Worm (Caenorhabditis elegans): ENCODE data around the gene W08G11.1.

The W08G11.1 gene

DNA sequence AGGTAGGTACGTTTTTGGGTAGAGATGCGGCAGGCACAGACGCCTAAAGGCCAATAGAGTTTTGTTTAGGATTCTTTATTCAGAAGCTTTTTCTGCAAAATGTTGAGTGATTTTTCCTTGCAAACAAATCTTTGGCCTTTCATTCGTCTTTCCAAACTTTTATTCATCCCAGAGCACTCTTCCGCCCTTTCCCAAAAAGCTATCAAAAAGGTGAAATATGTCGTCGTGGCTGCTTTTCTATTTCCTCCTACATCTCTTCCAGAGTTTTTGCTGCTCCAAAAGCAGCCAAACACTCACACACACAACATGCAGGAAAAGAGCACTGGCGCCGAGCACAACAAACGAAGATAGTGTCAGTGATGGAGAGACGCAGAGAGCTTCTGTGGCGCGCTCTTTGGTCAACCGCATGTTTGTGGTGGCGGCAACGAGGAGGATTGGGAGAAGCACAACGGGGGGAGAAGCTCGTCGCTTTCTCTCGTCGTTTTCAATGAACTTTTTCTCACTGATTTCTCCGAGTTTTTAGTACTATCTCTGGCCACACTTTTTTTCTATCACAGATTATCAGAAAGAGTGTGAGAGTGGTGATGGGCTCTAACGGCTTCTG, 4.0 kb downstream of the W08G11.1 start (continued):
- no peak for TF ChIP-seq snpc-4 (tag; optimal IDR thresholded peaks at IDR 0.05)
- TF ChIP-seq nhr-111 (GFP tag; optimal IDR thresholded peaks at IDR 0.05): no peak
- TF ChIP-seq mes-2 (tag; optimal IDR thresholded peaks at IDR 0.05; ENCODE audit: poor library complexity, severe bottlenecking): peak; percentile 32
- TF ChIP-seq ZK546.5 (tag; optimal IDR thresholded peaks at IDR 0.05): no peak
- TF ChIP-seq zfp-3 (GFP tag; conservative IDR thresholded peaks at IDR 0.05): no peak
- TF ChIP-seq set-16 (GFP tag; IDR thresholded peaks at IDR 0.05): peak; percentile 50
- no peak for TF ChIP-seq F44E2.7 (GFP tag; IDR thresholded peaks at IDR 0.05)
- TF ChIP-seq zip-11 (GFP tag; IDR thresholded peaks at IDR 0.05): no peak
- TF ChIP-seq nhr-10 (tag; optimal IDR thresholded peaks at IDR 0.05): no peak
- TF ChIP-seq daf-8 (GFP tag; IDR thresholded peaks at IDR 0.05): no peak
- TF ChIP-seq zfp-2 (tag; optimal IDR thresholded peaks at IDR 0.05): no peak
- no peak for TF ChIP-seq duxl-1 (tag; optimal IDR thresholded peaks at IDR 0.05; ENCODE audit: poor library complexity)
- TF ChIP-seq lin-13 (GFP tag; optimal IDR thresholded peaks at IDR 0.05): peak; percentile 14
- TF ChIP-seq attf-4 (tag; optimal IDR thresholded peaks at IDR 0.05): no peak
- TF ChIP-seq egl-27 (tag; optimal IDR thresholded peaks at IDR 0.05): no peak
- peak; percentile 42 for TF ChIP-seq pqm-1 (tag; optimal IDR thresholded peaks at IDR 0.05)
- TF ChIP-seq lim-7 (GFP tag; IDR thresholded peaks at IDR 0.05): no peak
- no peak for TF ChIP-seq ceh-62 (tag; optimal IDR thresholded peaks at IDR 0.05)
- TF ChIP-seq nhr-6 (tag; optimal IDR thresholded peaks at IDR 0.05): no peak
- TF ChIP-seq ama-1 (optimal IDR thresholded peaks at IDR 0.05): no peak
- no peak for TF ChIP-seq mxl-2 (GFP tag; conservative IDR thresholded peaks at IDR 0.05)
- TF ChIP-seq sdz-12 (GFP tag; optimal IDR thresholded peaks at IDR 0.05): no peak
- TF ChIP-seq hif-1 (tag; optimal IDR thresholded peaks at IDR 0.05): peak in 1 of 2 experiments; percentile 39
- no peak for TF ChIP-seq R02D3.7 (tag; optimal IDR thresholded peaks at IDR 0.05)
- peak; percentile 72 for TF ChIP-seq nhr-28 (tag; optimal IDR thresholded peaks at IDR 0.05)
- no peak for TF ChIP-seq dmd-8 (GFP tag; IDR thresholded peaks at IDR 0.05)
- peak; percentile 79 for TF ChIP-seq hlh-30 (tag; optimal IDR thresholded peaks at IDR 0.05; ENCODE audit: insufficient read depth)
- no peak for TF ChIP-seq T20F7.1 (GFP tag; optimal IDR thresholded peaks at IDR 0.05)
- TF ChIP-seq Y48G9A.11 (GFP tag; IDR thresholded peaks at IDR 0.05): no peak
- no peak for TF ChIP-seq vab-7 (GFP tag; IDR thresholded peaks at IDR 0.05)
- TF ChIP-seq arid-1 (GFP tag; conservative IDR thresholded peaks at IDR 0.05): no peak
- TF ChIP-seq dmd-9 (GFP tag; IDR thresholded peaks at IDR 0.05): no peak
- peak; percentile 77 for TF ChIP-seq hmg-1.1 (GFP tag; IDR thresholded peaks at IDR 0.05)
- peak; percentile 87 for TF ChIP-seq hlh-11 (tag; optimal IDR thresholded peaks at IDR 0.05)
- TF ChIP-seq nhr-25 (tag; optimal IDR thresholded peaks at IDR 0.05; ENCODE audit: borderline replicate concordance, insufficient read depth): no peak
- TF ChIP-seq ztf-7 (tag; optimal IDR thresholded peaks at IDR 0.05): no peak
- TF ChIP-seq ceh-44 (GFP tag; IDR thresholded peaks at IDR 0.05): no peak
- peak in 1 of 2 experiments; percentile 35 for TF ChIP-seq lsy-2 (tag; optimal IDR thresholded peaks at IDR 0.05)
- TF ChIP-seq spr-3 (GFP tag; optimal IDR thresholded peaks at IDR 0.05): no peak
- no peak for TF ChIP-seq fos-1 (tag; optimal IDR thresholded peaks at IDR 0.05)
- TF ChIP-seq madf-5 (GFP tag; IDR thresholded peaks at IDR 0.05): no peak
- no peak for TF ChIP-seq lin-39 (tag; optimal IDR thresholded peaks at IDR 0.05)
- peak; percentile 33; the same call in 1 of the 2 replicates for TF ChIP-seq ceh-20 (GFP tag; IDR thresholded peaks at IDR 0.05)
- TF ChIP-seq tra-1 (GFP tag; IDR thresholded peaks at IDR 0.05): no peak
- TF ChIP-seq nhr-77 (tag; optimal IDR thresholded peaks at IDR 0.05): peak; percentile 23
- no peak for TF ChIP-seq aly-2 (tag; optimal IDR thresholded peaks at IDR 0.05)
- TF ChIP-seq jun-1 (tag; optimal IDR thresholded peaks at IDR 0.05): no peak
- no peak for TF ChIP-seq lir-3 (tag; optimal IDR thresholded peaks at IDR 0.05)
- no peak for TF ChIP-seq lin-1 (GFP tag; IDR thresholded peaks at IDR 0.05)
- no peak for TF ChIP-seq madf-9 (GFP tag; conservative IDR thresholded peaks at IDR 0.05)
- TF ChIP-seq mdt-29 (GFP tag; IDR thresholded peaks at IDR 0.05): no peak

Data from whole organism, L4 larva.